Worm (Caenorhabditis elegans) whole organism, young adult: ENCODE results near the gene arl-8.

Experiments used
- B0261.1 ChIP-seq: sonication (generic microtip); optimal IDR thresholded peaks from 2 replicates; lab custom pipeline; 2016; ENCODE audit warnings: mild to moderate bottlenecking, missing genetic modification characterization, moderate library complexity, missing compliant biosample characterization
- F23B12.7 ChIP-seq: sonication (generic microtip); optimal IDR thresholded peaks from 2 replicates; lab custom pipeline; 2017; ENCODE audit warnings: missing genetic modification characterization, mild to moderate bottlenecking, missing compliant biosample characterization, antibody characterized with exemption, moderate library complexity; ENCODE audit not compliant: insufficient read depth
- F49E8.2 ChIP-seq: sonication (generic microtip); optimal IDR thresholded peaks from 3 replicates; lab custom pipeline; 2017; ENCODE audit warnings: missing genetic modification characterization, mild to moderate bottlenecking, missing compliant biosample characterization, antibody characterized with exemption, moderate library complexity; ENCODE audit not compliant: insufficient read depth
- T26A5.8 ChIP-seq: sonication (generic microtip); optimal IDR thresholded peaks from 2 replicates; lab custom pipeline; 2016; ENCODE audit warnings: missing genetic modification characterization, missing compliant biosample characterization
- Y53F4B.3 ChIP-seq: fragments of 200-800 bp; sonication (Bioruptor generic); IDR thresholded peaks from 2 replicates; pipeline ENCODE4 v1.3.6; 2022; ENCODE audit warnings: missing genetic modification reagents, missing genetic modification characterization, missing compliant biosample characterization
- Y67H2A.10 ChIP-seq: fragments of 200-800 bp; sonication (Bioruptor generic); conservative IDR thresholded peaks from 2 replicates; pipeline ENCODE4 v1.3.6; 2022; ENCODE audit warnings: missing genetic modification reagents, missing genetic modification characterization, missing compliant biosample characterization
- akir-1 ChIP-seq: fragments of 200-800 bp; sonication (Bioruptor generic); optimal IDR thresholded peaks from 2 replicates; lab custom pipeline; 2018; ENCODE audit warnings: mild to moderate bottlenecking, missing genetic modification characterization, moderate library complexity, missing compliant biosample characterization
- atf-7 ChIP-seq: sonication (generic microtip); optimal IDR thresholded peaks from 2 replicates; lab custom pipeline; 2017; ENCODE audit warnings: mild to moderate bottlenecking, missing genetic modification characterization, missing compliant biosample characterization
- attf-6 ChIP-seq: fragments of 200-800 bp; sonication (Bioruptor generic); IDR thresholded peaks from 2 replicates; pipeline ENCODE4 v1.3.6; 2022; ENCODE audit warnings: missing genetic modification reagents, missing genetic modification characterization, missing compliant biosample characterization
- ccch-3 ChIP-seq: fragments of 200-800 bp; sonication (Bioruptor generic); optimal IDR thresholded peaks from 2 replicates; lab custom pipeline; 2018; ENCODE audit warnings: mild to moderate bottlenecking, missing genetic modification characterization, missing compliant biosample characterization
- cebp-1 ChIP-seq, 2 experiments: fragments of 200-800 bp in 1 of 2; sonication (Bioruptor generic) in 1 of 2; sonication (generic microtip) in 1 of 2; IDR thresholded peaks in 1 of 2; optimal IDR thresholded peaks in 1 of 2; 2 replicates each; pipeline versions ENCODE4 v1.3.6 to Lab custom; 2017 to 2022; ENCODE audit warnings: missing compliant biosample characterization in 2 of 2, missing genetic modification characterization in 2 of 2, mild to moderate bottlenecking in 1 of 2, missing genetic modification reagents in 1 of 2, moderate library complexity in 1 of 2
- ceh-79 ChIP-seq: sonication (generic microtip); optimal IDR thresholded peaks from 2 replicates; lab custom pipeline; 2017; ENCODE audit warnings: mild to moderate bottlenecking, missing genetic modification characterization, missing compliant biosample characterization
- ceh-91 ChIP-seq: fragments of 200-800 bp; sonication (Bioruptor generic); IDR thresholded peaks from 2 replicates; pipeline ENCODE4 v1.3.6; 2022; ENCODE audit warnings: missing genetic modification reagents, missing genetic modification characterization, missing compliant biosample characterization
- efl-1 ChIP-seq: fragments of 150-350 bp; optimal IDR thresholded peaks from 2 replicates; lab custom pipeline; 2014; ENCODE audit warnings: missing biosample characterization, missing genetic modification reagents, missing genetic modification characterization
- ekl-4 ChIP-seq: fragments of 200-800 bp; sonication (Bioruptor generic); IDR thresholded peaks from 2 replicates; pipeline ENCODE4 v1.3.6; 2022; ENCODE audit warnings: missing genetic modification reagents, missing genetic modification characterization, missing compliant biosample characterization
- him-1 ChIP-seq: sonication (generic microtip); optimal IDR thresholded peaks from 2 replicates; lab custom pipeline; 2016; ENCODE audit warnings: missing genotype, missing genetic modification reagents, missing genetic modification characterization, missing compliant biosample characterization
- hlh-26 ChIP-seq: fragments of 200-800 bp; sonication (Bioruptor generic); conservative IDR thresholded peaks from 2 replicates; pipeline ENCODE4 v1.3.6; 2022; ENCODE audit warnings: missing genetic modification reagents, missing genetic modification characterization, missing compliant biosample characterization
- lag-1 ChIP-seq: fragments of 200-800 bp; sonication (Bioruptor generic); IDR thresholded peaks from 2 replicates; pipeline ENCODE4 v1.3.6; 2022; ENCODE audit warnings: missing genetic modification reagents, missing genetic modification characterization, missing compliant biosample characterization
- lin-35 ChIP-seq, 3 experiments: fragments of 150-350 bp in 2 of 3; sonication (generic microtip) in 1 of 3; optimal IDR thresholded peaks; 2 replicates each; lab custom pipeline; 2014 to 2018; ENCODE audit warnings: missing biosample characterization in 3 of 3, missing genetic modification characterization in 3 of 3, missing genetic modification reagents in 3 of 3
- lin-54 ChIP-seq: fragments of 200-800 bp; sonication (Bioruptor generic); optimal IDR thresholded peaks from 2 replicates; lab custom pipeline; 2018; ENCODE audit warnings: mild to moderate bottlenecking, missing genetic modification characterization, missing compliant biosample characterization
- lsl-1 ChIP-seq: fragments of 200-800 bp; sonication (Bioruptor generic); optimal IDR thresholded peaks from 2 replicates; lab custom pipeline; 2018; ENCODE audit warnings: mild to moderate bottlenecking, missing genetic modification characterization, moderate library complexity, missing compliant biosample characterization
- lsy-27 ChIP-seq: sonication (generic microtip); optimal IDR thresholded peaks from 2 replicates; lab custom pipeline; 2017; ENCODE audit warnings: missing genetic modification characterization, mild to moderate bottlenecking, missing compliant biosample characterization, antibody characterized with exemption, missing genotype, borderline replicate concordance; ENCODE audit not compliant: insufficient read depth
- madf-10 ChIP-seq: sonication (generic microtip); optimal IDR thresholded peaks from 2 replicates; lab custom pipeline; 2016; ENCODE audit warnings: mild to moderate bottlenecking, missing genetic modification characterization, missing compliant biosample characterization
- pha-4 ChIP-seq: fragments of 150-350 bp; sonication (generic microtip); optimal IDR thresholded peaks from 2 replicates; lab custom pipeline; 2014; ENCODE audit warnings: missing biosample characterization, missing genetic modification reagents, missing genetic modification characterization
- repo-1 ChIP-seq: sonication (generic microtip); optimal IDR thresholded peaks from 2 replicates; lab custom pipeline; 2017; ENCODE audit warnings: mild to moderate bottlenecking, missing genetic modification characterization, missing compliant biosample characterization
- sea-2 ChIP-seq: fragments of 200-800 bp; sonication (Bioruptor generic); IDR thresholded peaks from 2 replicates; pipeline ENCODE4 v1.3.6; 2022; ENCODE audit warnings: missing genetic modification characterization, missing compliant biosample characterization
- snpc-1.1 ChIP-seq: sonication (generic microtip); optimal IDR thresholded peaks from 2 replicates; lab custom pipeline; 2017; ENCODE audit warnings: missing genetic modification characterization, mild to moderate bottlenecking, missing compliant biosample characterization, antibody characterized with exemption, moderate library complexity, missing genotype, missing genetic modification reagents; ENCODE audit not compliant: insufficient read depth
- snpc-1.3 ChIP-seq: sonication (generic microtip); optimal IDR thresholded peaks from 2 replicates; lab custom pipeline; 2017; ENCODE audit warnings: missing genetic modification characterization, mild to moderate bottlenecking, missing compliant biosample characterization, antibody characterized with exemption, moderate library complexity, missing genotype, missing genetic modification reagents; ENCODE audit not compliant: insufficient read depth
- snpc-3.4 ChIP-seq: sonication (generic microtip); optimal IDR thresholded peaks from 2 replicates; lab custom pipeline; 2017; ENCODE audit warnings: missing genetic modification characterization, mild to moderate bottlenecking, missing compliant biosample characterization, antibody characterized with exemption, moderate library complexity, missing genotype, missing genetic modification reagents
- snpc-4 ChIP-seq, 5 experiments: fragments of 150-350 bp in 1 of 5; sonication (generic microtip) in 4 of 5; optimal IDR thresholded peaks; 2 replicates each; lab custom pipeline; 2014 to 2018; ENCODE audit warnings: missing genetic modification characterization in 5 of 5, missing biosample characterization in 3 of 5, antibody characterized with exemption in 2 of 5, mild to moderate bottlenecking in 2 of 5, missing compliant biosample characterization in 2 of 5, missing genotype in 2 of 5, moderate library complexity in 2 of 5, missing genetic modification reagents in 1 of 5
- somi-1 ChIP-seq: fragments of 200-800 bp; sonication (Bioruptor generic); optimal IDR thresholded peaks from 2 replicates; lab custom pipeline; 2018; ENCODE audit warnings: mild to moderate bottlenecking, missing genetic modification characterization, missing compliant biosample characterization
- tbp1 ChIP-seq: fragments of 200-800 bp; sonication (Bioruptor generic); optimal IDR thresholded peaks from 2 replicates; lab custom pipeline; 2018; ENCODE audit warnings: mild to moderate bottlenecking, missing genetic modification characterization, missing compliant biosample characterization
- zim-3 ChIP-seq: sonication (generic microtip); optimal IDR thresholded peaks from 2 replicates; lab custom pipeline; 2017; ENCODE audit warnings: mild to moderate bottlenecking, missing genetic modification characterization, moderate library complexity, missing compliant biosample characterization

The arl-8 gene

ce11 chrIV:14780566-14780965, 17.4 kb upstream of the arl-8 start:
- TF ChIP-seq snpc-4 (GFP tag; optimal IDR thresholded peaks at IDR 0.05; lab: Kevin White, UChicago) (peak; percentile 93), snpc-4 (tag; optimal IDR thresholded peaks at IDR 0.05; lab: Kevin White, UChicago) (peak; percentile 84 to 97 (median 93)), tbp1 (peak; percentile 70), snpc-1.3 (tag; lab: Kevin White, UChicago) (peak; percentile 57), lin-54 (GFP tag; lab: Kevin White, UChicago) (peak; percentile 76), snpc-1.1 (peak; percentile 90), F49E8.2 (tag; lab: Kevin White, UChicago) (peak; percentile 55), efl-1 (peak; percentile 17), snpc-3.4 (tag; lab: Kevin White, UChicago) (peak; percentile 80), lsl-1 (GFP tag; lab: Kevin White, UChicago) (peak; percentile 51)

ce11 chrIV:14781537-14781936, 16.4 kb upstream of the arl-8 start, which contains the start of gene Y57G11C.8:
Gene Y57G11C.8, plus strand, starts transcription at chrIV:14781837.
- TF ChIP-seq efl-1 (peak; percentile 67), somi-1 (GFP tag; lab: Kevin White, UChicago) (no peak), snpc-4 (GFP tag; optimal IDR thresholded peaks at IDR 0.05; lab: Kevin White, UChicago) (peak; percentile 43), snpc-4 (tag; optimal IDR thresholded peaks at IDR 0.05; lab: Kevin White, UChicago) (peak in 2 of 4 experiments; percentile 19 to 65)

ce11 chrIV:14782211-14782610, 15.7 kb upstream of the arl-8 start, which contains the start of gene Y57G11C.1130:
Gene Y57G11C.1130, plus strand, starts transcription at chrIV:14782511.
- TF ChIP-seq him-1 (tag; lab: Kevin White, UChicago) (no peak), ccch-3 (GFP tag; lab: Kevin White, UChicago) (no peak), cebp-1 (GFP tag; IDR thresholded peaks at IDR 0.05; lab: Robert Waterston, UW) (no peak), cebp-1 (tag; optimal IDR thresholded peaks at IDR 0.05; lab: Kevin White, UChicago) (no peak), Y67H2A.10 (GFP tag; lab: Robert Waterston, UW) (no peak), T26A5.8 (tag; lab: Kevin White, UChicago) (no peak), attf-6 (GFP tag; lab: Robert Waterston, UW) (no peak), ekl-4 (GFP tag; lab: Robert Waterston, UW) (no peak), snpc-1.1 (no peak), sea-2 (no peak), ceh-79 (tag; lab: Kevin White, UChicago) (no peak), madf-10 (tag; lab: Kevin White, UChicago) (no peak), hlh-26 (GFP tag; lab: Robert Waterston, UW) (no peak)
- TF ChIP-seq, all 124 proteins: peak for 0

- TF ChIP-seq repo-1 (tag; lab: Kevin White, UChicago) (no peak), zim-3 (tag; lab: Kevin White, UChicago) (no peak), ekl-4 (GFP tag; lab: Robert Waterston, UW) (no peak), pha-4 (tag; lab: Kevin White, UChicago) (no peak), lag-1 (GFP tag; lab: Robert Waterston, UW) (no peak), Y53F4B.3 (GFP tag; lab: Robert Waterston, UW) (no peak), tbp1 (no peak), F23B12.7 (no peak), atf-7 (tag; lab: Kevin White, UChicago) (no peak), ceh-91 (GFP tag; lab: Robert Waterston, UW) (no peak), lin-35 (GFP tag; optimal IDR thresholded peaks at IDR 0.05; lab: Kevin White, UChicago) (no peak), madf-10 (tag; lab: Kevin White, UChicago) (no peak), somi-1 (GFP tag; lab: Kevin White, UChicago) (no peak), lsy-27 (no peak), akir-1 (GFP tag; lab: Kevin White, UChicago) (no peak), B0261.1 (no peak)
These were observed 13.5 kb upstream of the arl-8 start, which contains the start of gene nlp-56 for ce11 chrIV:14784481-14784880. Gene nlp-56, minus strand, starts transcription at chrIV:14784737.
